Worm (Caenorhabditis elegans) whole organism, L4/young adult: ENCODE measurements around the gene ubc-19.

Source experiments
- W03F9.2 ChIP-seq: fragments of 150-350 bp; optimal IDR thresholded peaks from 2 replicates; lab custom pipeline; 2014; ENCODE audit warnings: missing biosample characterization, missing genetic modification characterization
- dao-5 ChIP-seq: sonication (generic microtip); optimal IDR thresholded peaks from 2 replicates; lab custom pipeline; 2016; ENCODE audit warnings: missing genotype, missing genetic modification characterization, moderate library complexity, missing compliant biosample characterization
- him-1 ChIP-seq: sonication (generic microtip); optimal IDR thresholded peaks from 2 replicates; lab custom pipeline; 2016; ENCODE audit warnings: missing genotype, missing genetic modification reagents, missing genetic modification characterization, missing compliant biosample characterization

DNA sequence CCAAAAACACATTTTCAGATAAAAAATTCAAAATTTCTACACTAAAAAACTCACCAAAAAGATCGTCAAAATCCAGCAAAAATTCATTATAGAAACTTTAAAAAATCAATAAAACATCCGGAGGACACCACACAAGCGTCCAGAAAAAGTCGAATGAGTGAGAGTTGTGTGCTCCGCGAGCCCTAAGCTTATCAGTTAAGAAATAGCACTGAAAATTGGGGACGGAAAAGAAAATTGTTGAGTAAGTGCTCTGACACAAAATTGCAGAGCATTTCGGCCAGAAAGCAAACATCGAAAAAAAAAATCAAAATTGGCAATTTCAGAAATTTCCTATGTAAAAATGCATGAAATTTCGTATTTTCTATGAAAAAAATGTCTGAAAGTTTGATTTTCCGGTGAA, 48.1 kb upstream of the ubc-19 start:
- TF ChIP-seq W03F9.2 (tag; lab: Kevin White, UChicago) (no peak), him-1 (no peak), dao-5 (tag; lab: Kevin White, UChicago) (no peak)
